Fruit fly (Drosophila melanogaster) Kc167 (cell line): ENCODE data around the gene Swip-1.

Source experiments
- Myc ChIP-seq: fragments of >200 bp; optimal IDR thresholded peaks from 2 replicates; lab custom pipeline; 2017; ENCODE audit warnings: missing external identifiers
- h ChIP-seq: fragments of >200 bp; optimal IDR thresholded peaks from 3 replicates; lab custom pipeline; 2018; ENCODE audit warnings: missing external identifiers
- insv ChIP-seq: fragments of >200 bp; optimal IDR thresholded peaks from 3 replicates; lab custom pipeline; 2018; ENCODE audit warnings: missing external identifiers

DNA sequence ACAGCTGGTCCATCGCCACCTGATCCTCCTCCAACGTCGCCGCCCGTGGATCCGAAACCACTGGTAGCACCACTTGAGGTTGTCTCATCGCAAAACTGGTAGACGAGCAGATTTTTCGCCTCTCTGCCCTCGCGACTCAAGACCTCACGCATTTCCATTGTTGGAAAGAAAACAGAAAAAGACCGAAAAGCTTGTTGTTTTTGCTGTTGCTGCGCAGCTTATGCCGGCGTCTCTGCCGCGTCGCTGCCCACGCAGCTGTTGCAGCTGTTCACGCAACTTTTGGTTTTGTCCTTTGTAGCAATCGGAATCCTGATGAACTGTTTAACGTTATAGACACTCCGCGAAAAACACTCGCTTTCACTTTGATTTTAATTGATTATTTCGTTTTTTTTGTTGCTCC is 43.8 kb downstream of the Swip-1 start:
- TF ChIP-seq h (lab: Kevin White, UChicago): no peak
- no peak for TF ChIP-seq insv (lab: Kevin White, UChicago)
- TF ChIP-seq Myc (lab: Kevin White, UChicago): no peak
